Worm (Caenorhabditis elegans) whole organism, late embryonic: ENCODE results near the gene srz-48.

Experiments used
- ceh-30 ChIP-seq: fragments of 150-350 bp; optimal IDR thresholded peaks from 2 replicates; lab custom pipeline; 2014; ENCODE audit warnings: missing biosample characterization, missing genetic modification characterization
- fkh-10 ChIP-seq: fragments of 150-350 bp; optimal IDR thresholded peaks from 2 replicates; lab custom pipeline; 2014; ENCODE audit warnings: missing biosample characterization, missing genetic modification reagents, missing genetic modification characterization
- hlh-13 ChIP-seq: fragments of 200-800 bp; sonication (Bioruptor generic); optimal IDR thresholded peaks from 2 replicates; lab custom pipeline; 2018; ENCODE audit warnings: mild to moderate bottlenecking, missing genetic modification characterization, missing compliant biosample characterization
- hlh-30 ChIP-seq: sonication (generic microtip); optimal IDR thresholded peaks from 2 replicates; lab custom pipeline; 2017; ENCODE audit warnings: antibody characterized with exemption, missing genetic modification characterization, missing compliant biosample characterization; ENCODE audit not compliant: insufficient read depth
- pha-4 ChIP-seq: fragments of 150-350 bp; optimal IDR thresholded peaks from 2 replicates; lab custom pipeline; 2018; ENCODE audit warnings: missing biosample characterization, missing genetic modification reagents, missing genetic modification characterization

- no peak for TF ChIP-seq hlh-13 (GFP tag; lab: Kevin White, UChicago)
- no peak for TF ChIP-seq hlh-30 (tag; lab: Kevin White, UChicago)
- no peak for TF ChIP-seq fkh-10 (GFP tag; lab: Kevin White, UChicago)
- no peak for TF ChIP-seq pha-4
- TF ChIP-seq ceh-30 (tag; lab: Kevin White, UChicago), result no peak
Observed at ce11 chrV:17500055-17500454, 40.1 kb upstream of the srz-48 start.
